Fruit fly (Drosophila melanogaster) whole organism, embryonic: Measurements from ENCODE around the gene Syt1.

ENCODE experiments used
- CG10274 ChIP-seq: fragments of 200-800 bp; sonication (Bioruptor generic); optimal IDR thresholded peaks from 3 replicates; lab custom pipeline; 2017; ENCODE audit warnings: missing biosample characterization, mild to moderate bottlenecking, missing genetic modification characterization
- CG11398 ChIP-seq: fragments of 200-800 bp; sonication (Bioruptor generic); optimal IDR thresholded peaks from 2 replicates; lab custom pipeline; 2016; ENCODE audit warnings: missing biosample characterization, missing genetic modification characterization
- CG11456 ChIP-seq: fragments of 200-800 bp; sonication (Bioruptor generic); IDR thresholded peaks from 3 replicates; pipeline ENCODE4 v1.3.6; 2022; ENCODE audit warnings: missing biosample characterization, missing genetic modification characterization
- CG12104 ChIP-seq: fragments of 200-800 bp; sonication (Bioruptor generic); optimal IDR thresholded peaks from 3 replicates; lab custom pipeline; 2016; ENCODE audit warnings: missing biosample characterization, missing genetic modification characterization
- CG12155 ChIP-seq: fragments of 200-800 bp; sonication (Bioruptor generic); optimal IDR thresholded peaks from 3 replicates; lab custom pipeline; 2016; ENCODE audit warnings: missing biosample characterization, missing genetic modification characterization
- CG12219 ChIP-seq: fragments of 200-800 bp; sonication (Bioruptor generic); optimal IDR thresholded peaks from 3 replicates; lab custom pipeline; 2018; ENCODE audit warnings: missing biosample characterization, mild to moderate bottlenecking, missing genetic modification characterization
- CG12236 ChIP-seq: fragments of 200-800 bp; sonication (Bioruptor generic); optimal IDR thresholded peaks from 2 replicates; lab custom pipeline; 2016; ENCODE audit warnings: missing biosample characterization, missing genetic modification characterization
- CG13296 ChIP-seq: fragments of 200-800 bp; sonication (Bioruptor generic); optimal IDR thresholded peaks from 3 replicates; lab custom pipeline; 2018; ENCODE audit warnings: missing biosample characterization, mild to moderate bottlenecking, missing genetic modification characterization
- CG13775 ChIP-seq: fragments of 200-800 bp; sonication (Bioruptor generic); optimal IDR thresholded peaks from 3 replicates; lab custom pipeline; 2017; ENCODE audit warnings: missing biosample characterization, mild to moderate bottlenecking, missing genetic modification characterization
- CG17328 ChIP-seq: fragments of 200-800 bp; sonication (Bioruptor generic); IDR thresholded peaks from 2 replicates; pipeline ENCODE4 v1.3.6; 2022; ENCODE audit warnings: missing biosample characterization, missing genetic modification characterization
- CG18262 ChIP-seq: fragments of 200-800 bp; optimal IDR thresholded peaks from 3 replicates; lab custom pipeline; 2019; ENCODE audit warnings: missing biosample characterization, mild to moderate bottlenecking, missing genetic modification characterization, moderate library complexity
- CG2202 ChIP-seq: fragments of 200-800 bp; sonication (Bioruptor generic); optimal IDR thresholded peaks from 2 replicates; lab custom pipeline; 2018; ENCODE audit warnings: missing biosample characterization, mild to moderate bottlenecking, missing genetic modification characterization
- CG3281 ChIP-seq: fragments of 200-800 bp; sonication (Bioruptor generic); optimal IDR thresholded peaks from 3 replicates; lab custom pipeline; 2017; ENCODE audit warnings: missing biosample characterization, mild to moderate bottlenecking, missing genetic modification characterization
- CG34422 ChIP-seq: fragments of 200-800 bp; sonication (Bioruptor generic); IDR thresholded peaks from 3 replicates; pipeline ENCODE4 v1.3.6; 2022; ENCODE audit warnings: missing biosample characterization, missing genetic modification characterization
- CG3838 ChIP-seq: fragments of 200-800 bp; sonication (Bioruptor generic); optimal IDR thresholded peaks from 3 replicates; lab custom pipeline; 2016; ENCODE audit warnings: missing biosample characterization, missing genetic modification characterization
- CG4282 ChIP-seq: fragments of 200-800 bp; sonication (Bioruptor generic); optimal IDR thresholded peaks from 2 replicates; lab custom pipeline; 2016; ENCODE audit warnings: missing biosample characterization, missing genetic modification characterization
- CG6654 ChIP-seq: fragments of 200-800 bp; sonication (Bioruptor generic); optimal IDR thresholded peaks from 2 replicates; lab custom pipeline; 2017; ENCODE audit warnings: missing biosample characterization, mild to moderate bottlenecking, missing genetic modification characterization
- CG7556 ChIP-seq: fragments of 200-800 bp; sonication (Bioruptor generic); optimal IDR thresholded peaks from 2 replicates; lab custom pipeline; 2017; ENCODE audit warnings: missing biosample characterization, mild to moderate bottlenecking, missing genetic modification characterization
- CHES-1-like ChIP-seq: fragments of 200-800 bp; sonication (Bioruptor generic); optimal IDR thresholded peaks from 2 replicates; lab custom pipeline; 2016; ENCODE audit warnings: missing biosample characterization, missing genetic modification characterization
- CkIIα-i1 ChIP-seq: fragments of 200-800 bp; sonication (Bioruptor generic); IDR thresholded peaks from 2 replicates; pipeline ENCODE4 v1.3.6; 2022; ENCODE audit warnings: missing biosample characterization, missing genetic modification characterization
- CoRest ChIP-seq: fragments of 200-800 bp; sonication (Bioruptor generic); optimal IDR thresholded peaks from 3 replicates; lab custom pipeline; 2018; ENCODE audit warnings: missing biosample characterization, mild to moderate bottlenecking, missing genetic modification characterization, moderate library complexity
- CrebB ChIP-seq: fragments of 200-800 bp; sonication (Bioruptor generic); optimal IDR thresholded peaks from 3 replicates; lab custom pipeline; 2018; ENCODE audit warnings: missing biosample characterization, mild to moderate bottlenecking, missing genetic modification characterization
- Doc2 ChIP-seq: fragments of 200-800 bp; sonication (Bioruptor generic); IDR thresholded peaks from 2 replicates; pipeline ENCODE4 v1.3.6; 2022; ENCODE audit warnings: missing biosample characterization, missing genetic modification characterization
- ERR ChIP-seq: fragments of 200-800 bp; sonication (Bioruptor generic); optimal IDR thresholded peaks from 2 replicates; lab custom pipeline; 2016; ENCODE audit warnings: missing biosample characterization, missing genetic modification characterization
- Ets97D ChIP-seq: fragments of 200-800 bp; sonication (Bioruptor generic); optimal IDR thresholded peaks from 3 replicates; lab custom pipeline; 2016; ENCODE audit warnings: missing biosample characterization, missing genetic modification characterization
- HHEX ChIP-seq: fragments of 200-800 bp; sonication (Bioruptor generic); optimal IDR thresholded peaks from 3 replicates; lab custom pipeline; 2017; ENCODE audit warnings: missing biosample characterization, mild to moderate bottlenecking, missing genetic modification characterization, missing genetic modification reagents
- HmgD ChIP-seq: fragments of 200-800 bp; sonication (Bioruptor generic); optimal IDR thresholded peaks from 3 replicates; lab custom pipeline; 2016; ENCODE audit warnings: missing biosample characterization, missing genetic modification characterization
- Hr39 ChIP-seq: fragments of >200 bp; optimal IDR thresholded peaks from 2 replicates; lab custom pipeline; 2017
- Hr78 ChIP-seq, 2 experiments: fragments of 200-800 bp in 1 of 2; fragments of >200 bp in 1 of 2; sonication (Bioruptor generic) in 1 of 2; optimal IDR thresholded peaks; 2 replicates each; lab custom pipeline; 2017 to 2019; ENCODE audit warnings: missing biosample characterization in 2 of 2, missing genetic modification characterization in 2 of 2, mild to moderate bottlenecking in 1 of 2, moderate library complexity in 1 of 2
- Med ChIP-seq: fragments of 200-800 bp; sonication (Bioruptor generic); peaks from one replicate; lab custom pipeline; 2016; ENCODE audit warnings: missing biosample characterization, missing genetic modification characterization, mild to moderate bottlenecking, inconsistent platforms, moderate library complexity
- Stat92E ChIP-seq, 3 experiments: fragments of >200 bp in 2 of 3; fragments of 200-800 bp in 1 of 3; sonication (Bioruptor generic) in 1 of 3; optimal IDR thresholded peaks; 2 replicates each; lab custom pipeline; 2017 to 2019; ENCODE audit warnings: missing biosample characterization in 3 of 3, missing genetic modification characterization in 3 of 3, mild to moderate bottlenecking in 1 of 3, moderate library complexity in 1 of 3
- ap ChIP-seq: fragments of 200-800 bp; sonication (Bioruptor generic); IDR thresholded peaks from 2 replicates; pipeline ENCODE4 v1.3.6; 2022; ENCODE audit warnings: missing biosample characterization, missing genetic modification characterization
- croc ChIP-seq: fragments of 200-800 bp; sonication (Bioruptor generic); conservative IDR thresholded peaks from 3 replicates; pipeline ENCODE4 v1.3.6; 2022; ENCODE audit warnings: missing biosample characterization, missing genetic modification characterization
- cwo ChIP-seq: fragments of 200-800 bp; sonication (Bioruptor generic); optimal IDR thresholded peaks from 3 replicates; lab custom pipeline; 2017; ENCODE audit warnings: missing biosample characterization, missing genetic modification characterization, mild to moderate bottlenecking, moderate library complexity, missing genetic modification reagents
- dan ChIP-seq: fragments of 200-800 bp; sonication (Bioruptor generic); IDR thresholded peaks from 2 replicates; pipeline ENCODE4 v1.3.6; 2022; ENCODE audit warnings: missing biosample characterization, missing genetic modification characterization
- disco-r ChIP-seq: fragments of 200-800 bp; sonication (Bioruptor generic); optimal IDR thresholded peaks from 2 replicates; lab custom pipeline; 2016; ENCODE audit warnings: missing biosample characterization, missing genetic modification characterization
- ems ChIP-seq: fragments of 200-800 bp; sonication (Bioruptor generic); optimal IDR thresholded peaks from 3 replicates; lab custom pipeline; 2016; ENCODE audit warnings: missing biosample characterization, missing genetic modification characterization
- esg ChIP-seq: fragments of 200-800 bp; sonication (Bioruptor generic); conservative IDR thresholded peaks from 2 replicates; pipeline ENCODE4 v1.3.6; 2022; ENCODE audit warnings: missing biosample characterization, missing genetic modification characterization
- fd3F ChIP-seq: fragments of 200-800 bp; sonication (Bioruptor generic); optimal IDR thresholded peaks from 2 replicates; lab custom pipeline; 2018; ENCODE audit warnings: missing biosample characterization, mild to moderate bottlenecking, missing genetic modification characterization, moderate library complexity
- fru ChIP-seq: fragments of >200 bp; optimal IDR thresholded peaks from 2 replicates; lab custom pipeline; 2017
- grn ChIP-seq: fragments of 200-800 bp; sonication (Bioruptor generic); optimal IDR thresholded peaks from 3 replicates; lab custom pipeline; 2017; ENCODE audit warnings: missing biosample characterization, missing genetic modification characterization
- hkb ChIP-seq, 2 experiments: fragments of 200-800 bp in 1 of 2; fragments of >200 bp in 1 of 2; sonication (Bioruptor generic) in 1 of 2; IDR thresholded peaks in 1 of 2; optimal IDR thresholded peaks in 1 of 2; 2 replicates each; pipeline versions ENCODE4 v1.3.6 to Lab custom; 2017 to 2022; ENCODE audit warnings: missing biosample characterization in 1 of 2, missing genetic modification characterization in 1 of 2
- mirr ChIP-seq: fragments of 200-800 bp; sonication (Bioruptor generic); optimal IDR thresholded peaks from 3 replicates; lab custom pipeline; 2018; ENCODE audit warnings: missing biosample characterization, mild to moderate bottlenecking, missing genetic modification characterization
- prd ChIP-seq, 3 experiments: fragments of >200 bp in 2 of 3; fragments of 200-800 bp in 1 of 3; sonication (Bioruptor generic) in 1 of 3; optimal IDR thresholded peaks in 2 of 3; IDR thresholded peaks in 1 of 3; 2 replicates in 2 of 3; 3 replicates in 1 of 3; pipeline versions ENCODE4 v1.3.6 to Lab custom; 2017 to 2022; ENCODE audit warnings: missing biosample characterization in 1 of 3, missing genetic modification characterization in 1 of 3
- pum ChIP-seq: fragments of 200-800 bp; sonication (Bioruptor generic); optimal IDR thresholded peaks from 2 replicates; lab custom pipeline; 2016; ENCODE audit warnings: missing biosample characterization, missing genetic modification characterization
- sisA ChIP-seq: fragments of 200-800 bp; sonication (Bioruptor generic); IDR thresholded peaks from 2 replicates; pipeline ENCODE4 v1.3.6; 2022; ENCODE audit warnings: missing biosample characterization, missing genetic modification characterization
- ssp ChIP-seq: fragments of 200-800 bp; sonication (Bioruptor generic); IDR thresholded peaks from 2 replicates; pipeline ENCODE4 v1.3.6; 2022; ENCODE audit warnings: missing biosample characterization, missing genetic modification characterization
- tna ChIP-seq: fragments of 200-800 bp; sonication (Bioruptor generic); IDR thresholded peaks from 2 replicates; pipeline ENCODE4 v1.3.6; 2022; ENCODE audit warnings: missing biosample characterization, missing genetic modification characterization; ENCODE audit not compliant: partially characterized antibody
- twi ChIP-seq: fragments of 200-800 bp; optimal IDR thresholded peaks from 2 replicates; lab custom pipeline; 2019; ENCODE audit warnings: missing biosample characterization, mild to moderate bottlenecking, missing genetic modification characterization, moderate library complexity
- z ChIP-seq: fragments of 200-800 bp; sonication (Bioruptor generic); IDR thresholded peaks from 3 replicates; pipeline ENCODE4 v1.3.6; 2022; ENCODE audit warnings: missing biosample characterization, missing genetic modification characterization

Gene Syt1

dm6 chr2L:2769476-2770185 is 30.1 kb downstream of the Syt1 start, which contains the start of the genes colt and HINT1 (continued):
- TF ChIP-seq CkIIα-i1 (GFP tag; lab: Robert Waterston, UW) (no peak), fru (lab: Kevin White, UChicago) (no peak), HHEX (GFP tag; lab: Kevin White, UChicago) (no peak), CG11456 (no peak), grn (peak; percentile 64), cwo (GFP tag; lab: Kevin White, UChicago) (no peak), HmgD (no peak), tna (GFP tag; lab: Robert Waterston, UW) (no peak), disco-r (GFP tag; lab: Kevin White, UChicago) (no peak), ap (GFP tag; lab: Robert Waterston, UW) (no peak), ERR (peak; percentile 2), ssp (no peak), Hr78 (GFP tag; optimal IDR thresholded peaks at IDR 0.05; lab: Kevin White, UChicago) (peak in 1 of 2 experiments; percentile 9), CG12219 (GFP tag; lab: Kevin White, UChicago) (no peak), prd (optimal IDR thresholded peaks at IDR 0.05; lab: Kevin White, UChicago) (no peak), prd (GFP tag; IDR thresholded peaks at IDR 0.05; lab: Robert Waterston, UW) (no peak), pum (GFP tag; lab: Kevin White, UChicago) (no peak), CG17328 (GFP tag; lab: Robert Waterston, UW) (no peak), CG12236 (GFP tag; lab: Kevin White, UChicago) (no peak), fd3F (GFP tag; lab: Kevin White, UChicago) (no peak), CG13775 (GFP tag; lab: Kevin White, UChicago) (no peak), CHES-1-like (peak; percentile 4), CG12104 (GFP tag; lab: Kevin White, UChicago) (no peak), Hr39 (lab: Kevin White, UChicago) (no peak), Ets97D (GFP tag; lab: Kevin White, UChicago) (peak; percentile 45), CoRest (tag; lab: Kevin White, UChicago) (peak; percentile 47), CG13296 (GFP tag; lab: Kevin White, UChicago) (peak; percentile 47), Stat92E (GFP tag; optimal IDR thresholded peaks at IDR 0.05; lab: Kevin White, UChicago) (peak in 1 of 3 experiments; percentile 25), CG12155 (no peak), mirr (GFP tag; lab: Kevin White, UChicago) (peak; percentile 41), CG10274 (GFP tag; lab: Kevin White, UChicago) (no peak), CG3281 (GFP tag; lab: Kevin White, UChicago) (peak; percentile 43), dan (GFP tag; lab: Robert Waterston, UW) (no peak), CG34422 (peak; percentile 86), CG11398 (no peak), sisA (GFP tag; lab: Robert Waterston, UW) (no peak), hkb (optimal IDR thresholded peaks at IDR 0.05; lab: Kevin White, UChicago) (no peak), hkb (GFP tag; IDR thresholded peaks at IDR 0.05; lab: Robert Waterston, UW) (no peak), CG4282 (GFP tag; lab: Kevin White, UChicago) (no peak), CG7556 (GFP tag; lab: Kevin White, UChicago) (no peak), twi (tag; lab: Kevin White, UChicago) (peak; percentile 46), CrebB (tag; lab: Kevin White, UChicago) (no peak), CG3838 (GFP tag; lab: Kevin White, UChicago) (no peak), z (no peak), CG6654 (GFP tag; lab: Kevin White, UChicago) (no peak), CG2202 (tag; lab: Kevin White, UChicago) (no peak), CG18262 (peak; percentile 1), ems (GFP tag; lab: Kevin White, UChicago) (peak; percentile 25), Doc2 (GFP tag; lab: Robert Waterston, UW) (no peak), Med (peak; percentile 85), esg (GFP tag; lab: Robert Waterston, UW) (no peak), croc (GFP tag; lab: Robert Waterston, UW) (no peak)
